Fruit fly (Drosophila melanogaster) whole organism, pupa: ENCODE results near the gene PolI.

Source experiments
- CG12605 ChIP-seq: fragments of 200-800 bp; sonication (Bioruptor generic); IDR thresholded peaks from 2 replicates; pipeline ENCODE4 v1.3.6; 2022; ENCODE audit warnings: missing biosample characterization, missing genetic modification characterization
- CG14655 ChIP-seq: fragments of 200-800 bp; sonication (Bioruptor generic); optimal IDR thresholded peaks from 3 replicates; lab custom pipeline; 2017; ENCODE audit warnings: mild to moderate bottlenecking, missing biosample characterization, missing genetic modification reagents, missing genetic modification characterization
- CG34367 ChIP-seq: fragments of 200-800 bp; sonication (Bioruptor generic); optimal IDR thresholded peaks from 2 replicates; lab custom pipeline; 2018; ENCODE audit warnings: missing biosample characterization, mild to moderate bottlenecking, missing genetic modification characterization
- CG4496 ChIP-seq: fragments of 200-800 bp; sonication (Bioruptor generic); IDR thresholded peaks from 3 replicates; pipeline ENCODE4 v1.3.6; 2022; ENCODE audit warnings: missing biosample characterization, missing genetic modification characterization
- CG8159 ChIP-seq: fragments of 200-800 bp; sonication (Bioruptor generic); optimal IDR thresholded peaks from 3 replicates; lab custom pipeline; 2018; ENCODE audit warnings: missing biosample characterization, mild to moderate bottlenecking, missing genetic modification characterization, moderate library complexity
- CG9948 ChIP-seq: fragments of 200-800 bp; sonication (Bioruptor generic); optimal IDR thresholded peaks from 2 replicates; lab custom pipeline; 2018; ENCODE audit warnings: missing biosample characterization, mild to moderate bottlenecking, missing genetic modification characterization, moderate library complexity
- D1 ChIP-seq: fragments of 200-800 bp; sonication (Bioruptor generic); optimal IDR thresholded peaks from 2 replicates; lab custom pipeline; 2018; ENCODE audit warnings: missing biosample characterization, mild to moderate bottlenecking, missing genetic modification characterization, moderate library complexity
- EcR ChIP-seq: fragments of 200-800 bp; sonication (Bioruptor generic); optimal IDR thresholded peaks from 3 replicates; lab custom pipeline; 2019; ENCODE audit warnings: missing biosample characterization, missing genetic modification characterization, mild to moderate bottlenecking, moderate library complexity, missing genetic modification reagents
- Ets98B ChIP-seq: fragments of 200-800 bp; sonication (Bioruptor generic); IDR thresholded peaks from 2 replicates; pipeline ENCODE4 v1.3.6; 2022; ENCODE audit warnings: missing biosample characterization, missing genetic modification characterization
- Pif1A ChIP-seq: fragments of 200-800 bp; sonication (Bioruptor generic); optimal IDR thresholded peaks from 3 replicates; lab custom pipeline; 2016; ENCODE audit warnings: missing biosample characterization, missing genetic modification characterization
- Pif1B ChIP-seq: fragments of 200-800 bp; sonication (Bioruptor generic); optimal IDR thresholded peaks from 3 replicates; lab custom pipeline; 2016; ENCODE audit warnings: missing biosample characterization, missing genetic modification characterization
- fd96Ca ChIP-seq: fragments of 200-800 bp; sonication (Bioruptor generic); IDR thresholded peaks from 3 replicates; pipeline ENCODE4 v1.3.6; 2022; ENCODE audit warnings: missing biosample characterization, missing genetic modification characterization
- gl ChIP-seq: fragments of 200-800 bp; sonication (Bioruptor generic); optimal IDR thresholded peaks from 2 replicates; lab custom pipeline; 2018; ENCODE audit warnings: missing biosample characterization, mild to moderate bottlenecking, missing genetic modification characterization
- rn ChIP-seq: fragments of 200-800 bp; sonication (Bioruptor generic); IDR thresholded peaks from 2 replicates; pipeline ENCODE4 v1.3.6; 2022; ENCODE audit warnings: missing biosample characterization, missing genetic modification characterization

DNA sequence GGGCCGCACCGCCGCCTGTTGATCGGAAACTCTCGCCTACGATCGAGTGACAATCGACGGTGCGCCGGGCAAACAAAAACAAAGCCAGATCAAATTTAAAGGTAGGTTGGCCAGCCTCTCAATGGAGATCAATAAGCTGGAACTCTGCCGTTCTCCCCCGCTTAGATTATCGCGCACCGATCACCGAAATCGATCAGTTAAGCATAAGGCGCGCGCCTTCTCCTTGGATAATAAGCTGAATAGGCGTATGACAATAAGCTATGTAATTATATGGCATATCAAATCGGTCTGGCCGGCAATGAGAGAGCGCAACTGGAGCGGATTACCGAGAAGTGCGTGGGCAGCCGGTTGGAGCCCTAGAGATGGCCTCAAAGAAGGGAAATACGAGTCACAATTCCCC is 35.0 kb upstream of the PolI start:
- TF ChIP-seq CG12605 (no peak), Ets98B (GFP tag; lab: Robert Waterston, UW) (no peak), CG8159 (tag; lab: Kevin White, UChicago) (no peak), EcR (no peak), fd96Ca (no peak), Pif1A (GFP tag; lab: Kevin White, UChicago) (no peak), CG4496 (no peak), gl (tag; lab: Kevin White, UChicago) (no peak), rn (GFP tag; lab: Robert Waterston, UW) (no peak), CG34367 (tag; lab: Kevin White, UChicago) (no peak), Pif1B (GFP tag; lab: Kevin White, UChicago) (no peak), CG9948 (no peak), D1 (tag; lab: Kevin White, UChicago) (no peak), CG14655 (GFP tag; lab: Kevin White, UChicago) (no peak)
